Worm (Caenorhabditis elegans): Measurements from ENCODE around the gene vha-9.

Gene vha-9

DNA sequence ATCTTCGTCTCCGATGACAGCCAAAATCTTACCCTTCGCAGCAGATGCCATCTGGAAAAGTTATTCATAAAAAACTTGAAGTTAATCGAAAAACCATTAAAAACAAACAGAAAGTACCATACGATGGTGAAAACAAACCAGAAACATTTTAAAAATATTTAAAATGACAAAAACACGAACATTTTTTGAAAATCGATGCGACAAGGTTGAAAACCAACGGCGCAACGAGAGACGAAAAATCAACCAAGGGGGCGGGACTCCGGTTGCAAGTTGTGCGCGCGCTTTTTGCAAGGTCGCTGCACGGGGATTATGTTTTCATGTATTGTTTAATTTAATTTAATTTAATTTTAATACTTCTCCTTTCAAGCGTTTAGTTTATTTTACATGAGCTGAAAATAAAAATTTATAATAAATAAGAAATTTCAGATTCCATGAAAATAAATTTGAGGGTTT is at the start of gene vha-9:
Gene vha-9, minus strand, starts transcription at position 51 of the 453 bp plus-strand sequence.
- TF ChIP-seq him-1 (tag; optimal IDR thresholded peaks at IDR 0.05) (no peak), dao-5 (tag; optimal IDR thresholded peaks at IDR 0.05) (no peak), W03F9.2 (tag; optimal IDR thresholded peaks at IDR 0.05) (peak; percentile 56)

DNA sequence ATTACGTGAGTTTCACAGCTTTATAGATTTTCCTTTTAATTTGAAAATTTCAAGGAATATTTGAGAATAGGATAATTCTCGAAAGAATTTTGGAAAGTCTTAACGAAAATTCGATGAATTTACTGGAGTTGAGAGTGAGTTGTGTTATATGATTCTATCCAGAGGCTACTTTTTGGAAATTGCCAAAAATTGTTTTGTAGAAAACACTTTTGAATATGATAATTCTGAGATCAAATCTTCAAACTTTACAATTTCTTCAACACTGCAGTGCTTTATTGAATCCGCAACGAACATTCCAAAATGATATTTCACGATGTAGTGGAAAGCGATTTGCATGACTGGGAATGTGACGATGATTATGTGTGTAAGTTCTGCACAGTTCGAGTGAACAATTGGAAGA is 48.5 kb upstream of the vha-9 start, which contains the start of gene C07E3.8:
Gene C07E3.8, plus strand, starts transcription at position 301 of the 400 bp plus-strand sequence.
- no peak for TF ChIP-seq W03F9.2 (tag; optimal IDR thresholded peaks at IDR 0.05)
- no peak for TF ChIP-seq him-1 (tag; optimal IDR thresholded peaks at IDR 0.05)
- no peak for TF ChIP-seq dao-5 (tag; optimal IDR thresholded peaks at IDR 0.05)

- no peak for TF ChIP-seq him-1 (tag; optimal IDR thresholded peaks at IDR 0.05)
- TF ChIP-seq W03F9.2 (tag; optimal IDR thresholded peaks at IDR 0.05) = no peak
- TF ChIP-seq dao-5 (tag; optimal IDR thresholded peaks at IDR 0.05) = no peak
Observed at ce11 chrII:10350487-10350886, 47.0 kb upstream of the vha-9 start, which contains the start of gene C07E3.9. TSS of gene C07E3.9 (plus strand) at chrII:10350756.

DNA sequence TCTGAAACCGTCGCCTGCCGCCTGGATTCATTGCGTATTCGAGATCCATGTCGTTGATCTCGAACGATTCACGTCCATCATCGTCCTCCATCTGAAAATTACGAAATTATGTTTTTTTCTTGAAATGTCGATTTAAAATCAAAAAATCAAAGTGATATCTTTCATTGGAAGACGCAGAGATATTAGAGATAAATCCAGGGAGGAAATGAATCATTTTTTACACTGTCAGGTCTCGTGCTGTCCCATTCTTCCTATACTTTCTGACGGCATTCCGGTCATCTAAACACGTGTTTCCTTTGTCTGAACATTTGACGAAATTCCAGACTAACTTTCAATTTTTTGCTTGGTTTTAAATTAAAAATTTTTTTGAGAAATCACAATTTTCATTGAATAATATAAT is 46.4 kb upstream of the vha-9 start, which contains the start of gene stip-1:
Gene stip-1, minus strand, starts transcription at position 98 of the 400 bp plus-strand sequence.
- no peak for TF ChIP-seq dao-5 (tag; optimal IDR thresholded peaks at IDR 0.05)
- TF ChIP-seq W03F9.2 (tag; optimal IDR thresholded peaks at IDR 0.05) = no peak
- TF ChIP-seq him-1 (tag; optimal IDR thresholded peaks at IDR 0.05) = no peak

DNA sequence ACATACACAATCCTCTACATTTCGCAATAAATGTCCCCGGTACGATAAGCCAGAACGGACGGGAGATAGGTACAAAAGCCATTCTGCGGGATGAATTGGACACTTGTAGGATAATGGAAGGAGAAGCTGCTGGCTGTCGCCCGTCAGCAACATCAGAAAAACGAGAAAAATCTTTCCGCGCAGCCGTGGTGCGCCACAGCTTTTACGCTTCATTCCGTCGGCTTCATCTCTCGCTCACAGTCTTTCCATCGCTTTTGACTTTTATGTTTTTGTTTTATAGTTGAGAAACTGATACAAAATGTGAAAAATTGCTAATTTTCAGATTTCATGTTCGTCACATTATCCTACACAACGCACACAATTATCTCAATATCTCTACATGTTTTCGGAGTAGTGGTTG is 42.6 kb upstream of the vha-9 start, which contains the start of gene C07E3.10:
Gene C07E3.10, plus strand, starts transcription at position 301 of the 400 bp plus-strand sequence.
- TF ChIP-seq dao-5 (tag; optimal IDR thresholded peaks at IDR 0.05) = no peak
- no peak for TF ChIP-seq W03F9.2 (tag; optimal IDR thresholded peaks at IDR 0.05)
- no peak for TF ChIP-seq him-1 (tag; optimal IDR thresholded peaks at IDR 0.05)

ce11 chrII:10345012-10345411 is 41.5 kb upstream of the vha-9 start, which contains the start of gene pro-2:
TSS of gene pro-2 (minus strand) at chrII:10345112.
- no peak for TF ChIP-seq dao-5 (tag; optimal IDR thresholded peaks at IDR 0.05)
- TF ChIP-seq him-1 (tag; optimal IDR thresholded peaks at IDR 0.05) = no peak
- no peak for TF ChIP-seq W03F9.2 (tag; optimal IDR thresholded peaks at IDR 0.05)

DNA sequence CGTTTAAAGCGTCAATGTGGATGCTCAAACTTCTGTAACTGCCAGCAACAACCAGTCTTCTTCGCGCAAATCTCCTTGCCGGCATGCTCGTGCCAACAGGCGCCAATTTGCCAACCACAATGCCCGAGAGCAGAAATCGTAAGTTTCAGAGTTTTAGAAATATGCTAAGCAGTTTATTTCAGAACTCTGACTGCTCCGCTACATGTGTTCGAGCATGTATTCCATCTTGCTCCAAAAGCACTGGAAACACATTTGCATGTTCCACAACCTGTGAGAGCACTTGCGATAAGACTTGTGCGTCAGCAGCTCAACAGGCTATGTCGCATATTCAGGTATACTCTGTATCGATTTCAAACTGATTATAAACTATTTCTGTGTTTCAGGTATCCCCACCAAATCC is 26.2 kb upstream of the vha-9 start:
- TF ChIP-seq dao-5 (tag; optimal IDR thresholded peaks at IDR 0.05) = no peak
- TF ChIP-seq him-1 (tag; optimal IDR thresholded peaks at IDR 0.05) = no peak
- TF ChIP-seq W03F9.2 (tag; optimal IDR thresholded peaks at IDR 0.05) = no peak

- TF ChIP-seq dao-5 (tag; optimal IDR thresholded peaks at IDR 0.05) (no peak), him-1 (tag; optimal IDR thresholded peaks at IDR 0.05) (no peak), W03F9.2 (tag; optimal IDR thresholded peaks at IDR 0.05) (no peak)
Observed at ce11 chrII:10325615-10326232, 22.2 kb upstream of the vha-9 start, which contains the start of gene appg-1. TSS of gene appg-1 (plus strand) at chrII:10326041.

DNA sequence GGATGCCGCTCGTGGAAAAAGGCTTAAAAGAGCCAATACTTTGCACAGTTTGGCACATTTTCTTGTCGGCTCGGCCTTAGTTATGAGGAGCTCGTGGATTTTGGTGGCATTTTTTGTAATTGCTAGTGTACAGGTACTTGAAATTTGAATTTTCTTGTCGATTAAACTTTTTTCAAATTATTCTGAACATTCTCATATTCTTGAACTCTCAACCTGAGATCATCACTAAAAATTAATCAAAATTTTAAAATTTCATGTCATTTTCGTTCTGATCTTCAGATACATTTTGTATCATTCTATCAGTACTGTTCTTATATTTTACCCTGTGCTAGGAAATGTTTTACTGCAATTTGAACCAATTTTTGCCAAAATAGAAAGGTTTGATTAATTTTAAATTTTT is 17.9 kb upstream of the vha-9 start, which contains the start of gene idpp-4:
Gene idpp-4, plus strand, starts transcription at position 51 of the 400 bp plus-strand sequence.
- TF ChIP-seq W03F9.2 (tag; optimal IDR thresholded peaks at IDR 0.05) (no peak), dao-5 (tag; optimal IDR thresholded peaks at IDR 0.05) (no peak), him-1 (tag; optimal IDR thresholded peaks at IDR 0.05) (no peak)

ce11 chrII:10317007-10317406 is 13.5 kb upstream of the vha-9 start, which contains the start of gene M02G9.4:
TSS of gene M02G9.4 (plus strand) at chrII:10317307.
- TF ChIP-seq him-1 (tag; optimal IDR thresholded peaks at IDR 0.05) (no peak), dao-5 (tag; optimal IDR thresholded peaks at IDR 0.05) (no peak), W03F9.2 (tag; optimal IDR thresholded peaks at IDR 0.05) (no peak)

- TF ChIP-seq dao-5 (tag; optimal IDR thresholded peaks at IDR 0.05) (no peak), W03F9.2 (tag; optimal IDR thresholded peaks at IDR 0.05) (no peak), him-1 (tag; optimal IDR thresholded peaks at IDR 0.05) (no peak)
Observed at ce11 chrII:10316119-10316518, 12.6 kb upstream of the vha-9 start, which contains the start of gene gcy-5. TSS of gene gcy-5 (minus strand) at chrII:10316219.

ce11 chrII:10315252-10315651 is 11.7 kb upstream of the vha-9 start, which contains the start of gene idpp-8:
TSS of gene idpp-8 (plus strand) at chrII:10315552.
- TF ChIP-seq W03F9.2 (tag; optimal IDR thresholded peaks at IDR 0.05) = no peak
- TF ChIP-seq him-1 (tag; optimal IDR thresholded peaks at IDR 0.05) = no peak
- TF ChIP-seq dao-5 (tag; optimal IDR thresholded peaks at IDR 0.05) = no peak

DNA sequence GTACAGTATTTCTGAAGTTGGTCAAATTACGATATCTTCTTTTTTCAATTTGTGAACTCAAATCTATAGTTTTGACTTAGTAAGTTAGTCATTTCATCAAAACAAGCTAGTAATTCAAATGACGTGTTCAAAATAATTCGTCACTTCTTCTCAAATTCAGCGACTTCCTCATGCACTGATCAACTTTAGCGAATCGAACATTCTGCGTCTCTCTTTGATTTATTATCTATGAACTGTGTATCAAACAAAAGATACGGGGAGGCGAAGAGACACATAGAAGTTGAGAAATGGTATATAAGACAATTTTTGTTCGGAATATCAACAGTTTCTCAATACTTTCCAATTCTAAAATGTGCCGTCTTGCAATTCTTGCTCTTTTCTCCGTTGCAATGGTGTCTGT is 8.5 kb upstream of the vha-9 start, which contains the start of gene srlf-34:
Gene srlf-34, plus strand, starts transcription at position 321 of the 400 bp plus-strand sequence.
- no peak for TF ChIP-seq dao-5 (tag; optimal IDR thresholded peaks at IDR 0.05)
- TF ChIP-seq him-1 (tag; optimal IDR thresholded peaks at IDR 0.05) = no peak
- no peak for TF ChIP-seq W03F9.2 (tag; optimal IDR thresholded peaks at IDR 0.05)

ce11 chrII:10309337-10309736 is 5.8 kb upstream of the vha-9 start, which contains the start of gene ZK970.8:
TSS of gene ZK970.8 (plus strand) at chrII:10309637.
- no peak for TF ChIP-seq W03F9.2 (tag; optimal IDR thresholded peaks at IDR 0.05)
- no peak for TF ChIP-seq him-1 (tag; optimal IDR thresholded peaks at IDR 0.05)
- TF ChIP-seq dao-5 (tag; optimal IDR thresholded peaks at IDR 0.05) = no peak

Data from whole organism, L4/young adult.